Fruit fly (Drosophila melanogaster) whole organism, embryonic: ENCODE results near the gene CG2059.

Experiments
- Bdp1 ChIP-seq: fragments of 200-800 bp; sonication (Bioruptor generic); optimal IDR thresholded peaks from 3 replicates; lab custom pipeline; 2016; ENCODE audit warnings: missing biosample characterization, missing genetic modification characterization
- CG11247 ChIP-seq: fragments of 200-800 bp; sonication (Bioruptor generic); IDR thresholded peaks from 2 replicates; pipeline ENCODE4 v1.3.6; 2022; ENCODE audit warnings: missing biosample characterization, missing genetic modification characterization
- CG11398 ChIP-seq: fragments of 200-800 bp; sonication (Bioruptor generic); optimal IDR thresholded peaks from 2 replicates; lab custom pipeline; 2016; ENCODE audit warnings: missing biosample characterization, missing genetic modification characterization
- CG11504 ChIP-seq: fragments of 200-800 bp; sonication (Bioruptor generic); optimal IDR thresholded peaks from 3 replicates; lab custom pipeline; 2019; ENCODE audit warnings: missing biosample characterization, mild to moderate bottlenecking, missing genetic modification characterization, moderate library complexity
- CG15479 ChIP-seq: fragments of 200-800 bp; sonication (Bioruptor generic); optimal IDR thresholded peaks from 3 replicates; lab custom pipeline; 2019; ENCODE audit warnings: missing biosample characterization, mild to moderate bottlenecking, missing genetic modification characterization, moderate library complexity
- CG17912 ChIP-seq: fragments of 200-800 bp; sonication (Bioruptor generic); optimal IDR thresholded peaks from 2 replicates; lab custom pipeline; 2018; ENCODE audit warnings: missing biosample characterization, mild to moderate bottlenecking, missing genetic modification characterization
- CG2199 ChIP-seq: fragments of 200-800 bp; sonication (Bioruptor generic); IDR thresholded peaks from 3 replicates; pipeline ENCODE4 v1.3.6; 2022; ENCODE audit warnings: missing biosample characterization, missing genetic modification characterization
- CG7271 ChIP-seq: fragments of 200-800 bp; sonication (Bioruptor generic); optimal IDR thresholded peaks from 2 replicates; lab custom pipeline; 2018; ENCODE audit warnings: missing biosample characterization, mild to moderate bottlenecking, missing genetic modification characterization, moderate library complexity
- CG7745 ChIP-seq: fragments of 200-800 bp; sonication (Bioruptor generic); optimal IDR thresholded peaks from 2 replicates; lab custom pipeline; 2018; ENCODE audit warnings: missing biosample characterization, mild to moderate bottlenecking, missing genetic modification characterization, moderate library complexity
- CG8359 ChIP-seq: fragments of 200-800 bp; sonication (Bioruptor generic); optimal IDR thresholded peaks from 2 replicates; lab custom pipeline; 2017; ENCODE audit warnings: missing biosample characterization, mild to moderate bottlenecking, missing genetic modification characterization, borderline replicate concordance
- Drgx ChIP-seq: fragments of 200-800 bp; sonication (Bioruptor generic); IDR thresholded peaks from 2 replicates; pipeline ENCODE4 v1.3.6; 2022; ENCODE audit warnings: missing biosample characterization, missing genetic modification characterization
- Ets65A ChIP-seq: fragments of 200-800 bp; sonication (Bioruptor generic); peaks from one replicate; lab custom pipeline; 2016; ENCODE audit warnings: missing biosample characterization, missing genetic modification characterization
- MTF-1 ChIP-seq: fragments of 200-800 bp; sonication (Bioruptor generic); optimal IDR thresholded peaks from 2 replicates; lab custom pipeline; 2018; ENCODE audit warnings: missing biosample characterization, mild to moderate bottlenecking, missing genetic modification characterization, borderline replicate concordance
- Med ChIP-seq: fragments of 200-800 bp; sonication (Bioruptor generic); peaks from one replicate; lab custom pipeline; 2016; ENCODE audit warnings: missing biosample characterization, missing genetic modification characterization, mild to moderate bottlenecking, inconsistent platforms, moderate library complexity
- Ptx1 ChIP-seq: fragments of 200-800 bp; sonication (Bioruptor generic); IDR thresholded peaks from 2 replicates; pipeline ENCODE4 v1.3.6; 2022; ENCODE audit warnings: missing biosample characterization, missing genetic modification characterization
- Side ChIP-seq: fragments of 200-800 bp; sonication (Bioruptor generic); optimal IDR thresholded peaks from 2 replicates; lab custom pipeline; 2016; ENCODE audit warnings: missing biosample characterization, missing genetic modification characterization
- ac ChIP-seq: fragments of 200-800 bp; sonication (Bioruptor generic); optimal IDR thresholded peaks from 3 replicates; lab custom pipeline; 2017; ENCODE audit warnings: missing biosample characterization, mild to moderate bottlenecking, missing genetic modification characterization
- bsh ChIP-seq, 2 experiments: fragments of 200-800 bp; sonication (Bioruptor generic); optimal IDR thresholded peaks; 2 replicates each; lab custom pipeline; 2017 to 2018; ENCODE audit warnings: mild to moderate bottlenecking in 2 of 2, missing biosample characterization in 2 of 2, missing genetic modification characterization in 2 of 2, moderate library complexity in 1 of 2
- cg ChIP-seq: fragments of 200-800 bp; sonication (Bioruptor generic); optimal IDR thresholded peaks from 3 replicates; lab custom pipeline; 2019; ENCODE audit warnings: missing biosample characterization, mild to moderate bottlenecking, missing genetic modification characterization, moderate library complexity
- chinmo ChIP-seq: fragments of 200-800 bp; sonication (Bioruptor generic); IDR thresholded peaks from 4 replicates; pipeline ENCODE4 v1.3.6; 2022; ENCODE audit warnings: missing biosample characterization, missing genetic modification characterization; ENCODE audit not compliant: partially characterized antibody
- crp ChIP-seq, 2 experiments: fragments of 200-800 bp; sonication (Bioruptor generic); optimal IDR thresholded peaks; 2 replicates in 1 of 2; 3 replicates in 1 of 2; lab custom pipeline; 2017; ENCODE audit warnings: missing biosample characterization in 2 of 2, missing genetic modification characterization in 2 of 2, mild to moderate bottlenecking in 1 of 2, moderate library complexity in 1 of 2
- danr ChIP-seq: fragments of 200-800 bp; sonication (Bioruptor generic); IDR thresholded peaks from 2 replicates; pipeline ENCODE4 v1.3.6; 2022; ENCODE audit warnings: missing biosample characterization, missing genetic modification characterization
- dpn ChIP-seq, 2 experiments: fragments of 200-800 bp; sonication (Bioruptor generic); optimal IDR thresholded peaks; 3 replicates each; lab custom pipeline; 2016; ENCODE audit warnings: missing biosample characterization in 2 of 2, missing genetic modification characterization in 2 of 2
- en ChIP-seq: fragments of 200-800 bp; sonication (Bioruptor generic); optimal IDR thresholded peaks from 2 replicates; lab custom pipeline; 2016; ENCODE audit warnings: missing biosample characterization, missing genetic modification characterization
- exex ChIP-seq: fragments of 200-800 bp; sonication (Bioruptor generic); optimal IDR thresholded peaks from 4 replicates; lab custom pipeline; 2018; ENCODE audit warnings: missing biosample characterization, mild to moderate bottlenecking, missing genetic modification characterization, moderate library complexity
- fd102C ChIP-seq: fragments of 200-800 bp; sonication (Bioruptor generic); optimal IDR thresholded peaks from 2 replicates; lab custom pipeline; 2018; ENCODE audit warnings: missing biosample characterization, mild to moderate bottlenecking, missing genetic modification characterization, moderate library complexity
- fd3F ChIP-seq: fragments of 200-800 bp; sonication (Bioruptor generic); optimal IDR thresholded peaks from 2 replicates; lab custom pipeline; 2018; ENCODE audit warnings: missing biosample characterization, mild to moderate bottlenecking, missing genetic modification characterization, moderate library complexity
- gcm2 ChIP-seq: fragments of 200-800 bp; sonication (Bioruptor generic); optimal IDR thresholded peaks from 2 replicates; lab custom pipeline; 2016; ENCODE audit warnings: missing biosample characterization, missing genetic modification characterization
- grn ChIP-seq: fragments of 200-800 bp; sonication (Bioruptor generic); optimal IDR thresholded peaks from 3 replicates; lab custom pipeline; 2017; ENCODE audit warnings: missing biosample characterization, missing genetic modification characterization
- ind ChIP-seq: fragments of 200-800 bp; sonication (Bioruptor generic); optimal IDR thresholded peaks from 3 replicates; lab custom pipeline; 2016; ENCODE audit warnings: missing biosample characterization, missing genetic modification characterization
- luna ChIP-seq: fragments of 200-800 bp; sonication (Bioruptor generic); optimal IDR thresholded peaks from 2 replicates; lab custom pipeline; 2016; ENCODE audit warnings: missing biosample characterization, missing genetic modification characterization
- mld ChIP-seq: fragments of 200-800 bp; sonication (Bioruptor generic); IDR thresholded peaks from 3 replicates; pipeline ENCODE4 v1.3.6; 2022; ENCODE audit warnings: missing biosample characterization, missing genetic modification characterization; ENCODE audit not compliant: partially characterized antibody
- nerfin-2 ChIP-seq: fragments of 200-800 bp; sonication (Bioruptor generic); IDR thresholded peaks from 2 replicates; pipeline ENCODE4 v1.3.6; 2022; ENCODE audit warnings: missing biosample characterization, missing genetic modification characterization; ENCODE audit not compliant: partially characterized antibody
- pfk ChIP-seq: fragments of 200-800 bp; sonication (Bioruptor generic); optimal IDR thresholded peaks from 2 replicates; lab custom pipeline; 2018; ENCODE audit warnings: missing biosample characterization, mild to moderate bottlenecking, missing genetic modification characterization, moderate library complexity
- sd ChIP-seq: fragments of 200-800 bp; sonication (Bioruptor generic); optimal IDR thresholded peaks from 3 replicates; lab custom pipeline; 2018; ENCODE audit warnings: missing biosample characterization, mild to moderate bottlenecking, missing genetic modification characterization, moderate library complexity
- sens-2 ChIP-seq: fragments of 200-800 bp; sonication (Bioruptor generic); IDR thresholded peaks from 2 replicates; pipeline ENCODE4 v1.3.6; 2022; ENCODE audit warnings: missing biosample characterization, missing genetic modification characterization
- slbo ChIP-seq: fragments of 200-800 bp; sonication (Bioruptor generic); IDR thresholded peaks from 2 replicates; pipeline ENCODE4 v1.3.6; 2022; ENCODE audit warnings: missing biosample characterization, missing genetic modification characterization
- sna ChIP-seq: fragments of 200-800 bp; sonication (Bioruptor generic); IDR thresholded peaks from 2 replicates; pipeline ENCODE4 v1.3.6; 2022; ENCODE audit warnings: missing biosample characterization, missing genetic modification characterization; ENCODE audit not compliant: partially characterized antibody
- sr ChIP-seq: fragments of 200-800 bp; sonication (Bioruptor generic); IDR thresholded peaks from 3 replicates; pipeline ENCODE4 v1.3.6; 2022; ENCODE audit warnings: missing biosample characterization, missing genetic modification characterization
- sug ChIP-seq: fragments of 200-800 bp; optimal IDR thresholded peaks from 2 replicates; lab custom pipeline; 2019; ENCODE audit warnings: missing biosample characterization, mild to moderate bottlenecking, missing genetic modification characterization, moderate library complexity
- toy ChIP-seq: fragments of 200-800 bp; sonication (Bioruptor generic); IDR thresholded peaks from 2 replicates; pipeline ENCODE4 v1.3.6; 2022; ENCODE audit warnings: missing biosample characterization, missing genetic modification characterization
- trh ChIP-seq: fragments of 200-800 bp; sonication (Bioruptor generic); optimal IDR thresholded peaks from 2 replicates; lab custom pipeline; 2016; ENCODE audit warnings: missing biosample characterization, missing genetic modification characterization
- zf30C ChIP-seq: fragments of 200-800 bp; sonication (Bioruptor generic); optimal IDR thresholded peaks from 3 replicates; lab custom pipeline; 2018; ENCODE audit warnings: missing biosample characterization, mild to moderate bottlenecking, missing genetic modification characterization

CG2059 gene

dm6 chrX:7308794-7309193 lies 22.6 kb downstream of the CG2059 start:
- TF ChIP-seq sr (GFP tag; lab: Robert Waterston, UW), result peak; percentile 59; the same call in 2 of the 3 replicates
- TF ChIP-seq Ets65A, result peak; percentile 73
- no peak for TF ChIP-seq en
- TF ChIP-seq Bdp1 (GFP tag; lab: Kevin White, UChicago), result no peak
- TF ChIP-seq mld, result no peak
- TF ChIP-seq Med (GFP tag; lab: Kevin White, UChicago), result peak; percentile 64
- TF ChIP-seq, all 482 proteins: peak for 3

dm6 chrX:7312406-7312805 lies 26.2 kb downstream of the CG2059 start:
- TF ChIP-seq ac (GFP tag; lab: Kevin White, UChicago) (no peak), Med (GFP tag; lab: Kevin White, UChicago) (peak; percentile 59), Ptx1 (GFP tag; lab: Robert Waterston, UW) (0 out of 2 replicates have a peak, but pooled peaks have one; percentile 5), fd102C (GFP tag; lab: Kevin White, UChicago) (no peak), Drgx (GFP tag; lab: Robert Waterston, UW) (peak; percentile 51)

- TF ChIP-seq chinmo (0 out of 4 replicates have a peak, but pooled peaks have one; percentile 46), danr (no peak), exex (peak; percentile 91), dpn (GFP tag; optimal IDR thresholded peaks at IDR 0.05; lab: Kevin White, UChicago) (no peak), crp (GFP tag; optimal IDR thresholded peaks at IDR 0.05; lab: Kevin White, UChicago) (no peak), Med (GFP tag; lab: Kevin White, UChicago) (peak; percentile 50), pfk (GFP tag; lab: Kevin White, UChicago) (peak; percentile 89), CG15479 (GFP tag; lab: Kevin White, UChicago) (peak; percentile 30), CG8359 (GFP tag; lab: Kevin White, UChicago) (no peak), CG11504 (tag; lab: Kevin White, UChicago) (no peak), CG2199 (GFP tag; lab: Robert Waterston, UW) (peak; percentile 46; the same call in 1 of the 3 replicates), trh (GFP tag; lab: Kevin White, UChicago) (no peak), sug (tag; lab: Kevin White, UChicago) (peak; percentile 83), CG7745 (tag; lab: Kevin White, UChicago) (no peak), grn (peak; percentile 82), sd (tag; lab: Kevin White, UChicago) (peak; percentile 71), CG11398 (no peak), CG7271 (no peak), sens-2 (GFP tag; lab: Robert Waterston, UW) (0 out of 2 replicates have a peak, but pooled peaks have one; percentile 8), cg (GFP tag; lab: Kevin White, UChicago) (peak; percentile 31)
These were observed 29.9 kb downstream of the CG2059 start for dm6 chrX:7315925-7316650.

- no peak for TF ChIP-seq nerfin-2
- no peak for TF ChIP-seq CG11247
- no peak for TF ChIP-seq slbo (GFP tag; lab: Robert Waterston, UW)
- TF ChIP-seq bsh (GFP tag; optimal IDR thresholded peaks at IDR 0.05; lab: Kevin White, UChicago), result no peak
- TF ChIP-seq ind (GFP tag; lab: Kevin White, UChicago), result no peak
- no peak for TF ChIP-seq Side
- TF ChIP-seq zf30C (GFP tag; lab: Kevin White, UChicago), result no peak
- TF ChIP-seq MTF-1, result no peak
- TF ChIP-seq fd3F (GFP tag; lab: Kevin White, UChicago), result no peak
- TF ChIP-seq toy (GFP tag; lab: Robert Waterston, UW), result no peak
- TF ChIP-seq CG17912 (GFP tag; lab: Kevin White, UChicago), result no peak
- TF ChIP-seq luna (GFP tag; lab: Kevin White, UChicago), result no peak
- no peak for TF ChIP-seq sna (GFP tag; lab: Robert Waterston, UW)
- no peak for TF ChIP-seq gcm2 (GFP tag; lab: Kevin White, UChicago)
These were observed 31.4 kb downstream of the CG2059 start for dm6 chrX:7317214-7318210.
